Worm (Caenorhabditis elegans) whole organism, dauer: ENCODE results near the gene srh-147.
"Not testable (repeated sequence)": the region's sequence is repeated elsewhere in the genome, so short reads cannot be mapped to it uniquely, and the experiment has no call there.

Experiments
- unc-62 ChIP-seq: sonication (generic microtip); optimal IDR thresholded peaks from 2 replicates; lab custom pipeline; 2017; ENCODE audit warnings: missing biosample characterization, missing genetic modification reagents, missing genetic modification characterization

Gene srh-147

ce11 chrV:15811982-15812381 is 38.1 kb downstream of the srh-147 start, which contains the start of gene nhr-282:
TSS of gene nhr-282 (plus strand) at chrV:15812282.
- TF ChIP-seq unc-62 (GFP tag; lab: Kevin White, UChicago): not testable (repeated sequence)

- no peak for TF ChIP-seq unc-62 (GFP tag; lab: Kevin White, UChicago)
Measured at ce11 chrV:15810446-15810845, 39.7 kb downstream of the srh-147 start, which contains the start of gene F54B8.1. TSS of gene F54B8.1 (plus strand) at chrV:15810746.

- TF ChIP-seq unc-62 (GFP tag; lab: Kevin White, UChicago): no peak
Measured at ce11 chrV:15809543-15809942, 40.6 kb downstream of the srh-147 start, which contains the start of gene srsx-36. TSS of gene srsx-36 (minus strand) at chrV:15809643.

ce11 chrV:15807420-15807819 is 42.7 kb downstream of the srh-147 start, which contains the start of gene srsx-38:
TSS of gene srsx-38 (minus strand) at chrV:15807520.
- TF ChIP-seq unc-62 (GFP tag; lab: Kevin White, UChicago): not testable (repeated sequence)

- TF ChIP-seq unc-62 (GFP tag; lab: Kevin White, UChicago): not testable (repeated sequence)
Measured at ce11 chrV:15803748-15804147, 46.4 kb downstream of the srh-147 start, which contains the start of gene T26E4.18. TSS of gene T26E4.18 (minus strand) at chrV:15803848.

ce11 chrV:15803079-15803478 is 47.0 kb downstream of the srh-147 start, which contains the start of gene srd-27:
TSS of gene srd-27 (plus strand) at chrV:15803379.
- not testable (repeated sequence) for TF ChIP-seq unc-62 (GFP tag; lab: Kevin White, UChicago)

- TF ChIP-seq unc-62 (GFP tag; lab: Kevin White, UChicago): not testable (repeated sequence)
Measured at ce11 chrV:15802623-15803022, 47.5 kb downstream of the srh-147 start, which contains the start of gene T26E4.9. TSS of gene T26E4.9 (minus strand) at chrV:15802723.

- no peak for TF ChIP-seq unc-62 (GFP tag; lab: Kevin White, UChicago)
Measured at ce11 chrV:15798108-15798507, 52.0 kb downstream of the srh-147 start, which contains the start of gene T26E4.10. TSS of gene T26E4.10 (minus strand) at chrV:15798208.
